Worm (Caenorhabditis elegans) whole organism, young adult: ENCODE measurements around the gene ech-5.
"Not testable (repeated sequence)": the region's sequence is repeated elsewhere in the genome, so short reads cannot be mapped to it uniquely, and the experiment has no call there.

Experiments
- F49E8.2 ChIP-seq: sonication (generic microtip); optimal IDR thresholded peaks from 3 replicates; lab custom pipeline; 2017; ENCODE audit warnings: missing genetic modification characterization, mild to moderate bottlenecking, missing compliant biosample characterization, antibody characterized with exemption, moderate library complexity; ENCODE audit not compliant: insufficient read depth
- attf-3 ChIP-seq: fragments of 200-800 bp; sonication (Bioruptor generic); conservative IDR thresholded peaks from 2 replicates; pipeline ENCODE4 v1.3.6; 2022; ENCODE audit warnings: missing genetic modification reagents, missing genetic modification characterization, missing compliant biosample characterization
- ceh-91 ChIP-seq: fragments of 200-800 bp; sonication (Bioruptor generic); IDR thresholded peaks from 2 replicates; pipeline ENCODE4 v1.3.6; 2022; ENCODE audit warnings: missing genetic modification reagents, missing genetic modification characterization, missing compliant biosample characterization
- dpl-1 ChIP-seq: fragments of 150-350 bp; optimal IDR thresholded peaks from 2 replicates; lab custom pipeline; 2014; ENCODE audit warnings: missing biosample characterization, missing genetic modification reagents, missing genetic modification characterization
- gei-17 ChIP-seq: fragments of 200-800 bp; sonication (Bioruptor generic); optimal IDR thresholded peaks from 2 replicates; lab custom pipeline; 2018; ENCODE audit warnings: mild to moderate bottlenecking, missing genetic modification characterization, missing compliant biosample characterization
- hrde-1 ChIP-seq: sonication (generic microtip); optimal IDR thresholded peaks from 2 replicates; lab custom pipeline; 2016; ENCODE audit warnings: missing genetic modification characterization, mild to moderate bottlenecking, missing compliant biosample characterization, moderate library complexity, missing genotype, missing genetic modification reagents, borderline replicate concordance
- lag-1 ChIP-seq: fragments of 200-800 bp; sonication (Bioruptor generic); IDR thresholded peaks from 2 replicates; pipeline ENCODE4 v1.3.6; 2022; ENCODE audit warnings: missing genetic modification reagents, missing genetic modification characterization, missing compliant biosample characterization
- mes-4 ChIP-seq: sonication (generic microtip); optimal IDR thresholded peaks from 2 replicates; lab custom pipeline; 2016; ENCODE audit warnings: missing genotype, missing genetic modification characterization, missing compliant biosample characterization
- pha-4 ChIP-seq: fragments of 150-350 bp; sonication (generic microtip); optimal IDR thresholded peaks from 2 replicates; lab custom pipeline; 2014; ENCODE audit warnings: missing biosample characterization, missing genetic modification reagents, missing genetic modification characterization
- ztf-26 ChIP-seq: sonication (generic microtip); optimal IDR thresholded peaks from 2 replicates; lab custom pipeline; 2017; ENCODE audit warnings: missing genetic modification characterization, missing compliant biosample characterization

- TF ChIP-seq ztf-26 (tag; lab: Kevin White, UChicago); attf-3; gei-17 (GFP tag; lab: Kevin White, UChicago); F49E8.2 (tag; lab: Kevin White, UChicago); hrde-1; mes-4 (tag; lab: Kevin White, UChicago); ceh-91 (GFP tag; lab: Robert Waterston, UW); pha-4 (tag; lab: Kevin White, UChicago); dpl-1 (GFP tag; lab: Kevin White, UChicago): not testable (repeated sequence)
- 0 out of 2 replicates have a peak, but pooled peaks have one; percentile 28 for TF ChIP-seq lag-1
Measured at ce11 chrIV:813341-813740, 16.5 kb downstream of the ech-5 start.
